Worm (Caenorhabditis elegans) whole organism, L3 larva: ENCODE measurements around the gene ZK180.7.

ENCODE experiments used
- aly-2 ChIP-seq: fragments of 150-350 bp; optimal IDR thresholded peaks from 2 replicates; lab custom pipeline; 2014; ENCODE audit warnings: missing biosample characterization, missing genetic modification characterization
- ama-1 ChIP-seq: fragments of 150-350 bp; optimal IDR thresholded peaks from 2 replicates; lab custom pipeline; 2018
- daf-12 ChIP-seq: fragments of 150-350 bp; optimal IDR thresholded peaks from 2 replicates; lab custom pipeline; 2014; ENCODE audit warnings: missing biosample characterization, missing genetic modification reagents, missing genetic modification characterization
- egl-27 ChIP-seq: sonication (generic microtip); optimal IDR thresholded peaks from 4 replicates; lab custom pipeline; 2017; ENCODE audit warnings: missing biosample characterization, missing genetic modification reagents, missing genetic modification characterization
- fkh-10 ChIP-seq: sonication (generic microtip); optimal IDR thresholded peaks from 2 replicates; lab custom pipeline; 2017; ENCODE audit warnings: missing biosample characterization, missing genetic modification reagents, missing genetic modification characterization
- fos-1 ChIP-seq: fragments of 150-350 bp; optimal IDR thresholded peaks from 2 replicates; lab custom pipeline; 2014; ENCODE audit warnings: missing biosample characterization, missing genetic modification characterization
- jun-1 ChIP-seq: fragments of 150-350 bp; optimal IDR thresholded peaks from 2 replicates; lab custom pipeline; 2014; ENCODE audit warnings: missing biosample characterization, missing genetic modification reagents, missing genetic modification characterization
- nfya-1 ChIP-seq: sonication (generic microtip); optimal IDR thresholded peaks from 2 replicates; lab custom pipeline; 2017; ENCODE audit warnings: missing genetic modification characterization, mild to moderate bottlenecking, missing compliant biosample characterization, antibody characterized with exemption, moderate library complexity; ENCODE audit not compliant: insufficient read depth
- nhr-11 ChIP-seq: fragments of 150-350 bp; optimal IDR thresholded peaks from 2 replicates; lab custom pipeline; 2014; ENCODE audit warnings: missing biosample characterization, missing genetic modification characterization
- nhr-12 ChIP-seq: fragments of 150-350 bp; optimal IDR thresholded peaks from 2 replicates; lab custom pipeline; 2014; ENCODE audit warnings: missing biosample characterization, missing genetic modification characterization
- nhr-28 ChIP-seq: fragments of 150-350 bp; optimal IDR thresholded peaks from 2 replicates; lab custom pipeline; 2014; ENCODE audit warnings: missing biosample characterization, missing genetic modification characterization
- nhr-76 ChIP-seq: fragments of 150-350 bp; sonication (generic microtip); optimal IDR thresholded peaks from 5 replicates; lab custom pipeline; 2014; ENCODE audit warnings: missing biosample characterization, missing genetic modification characterization
- skn-1 ChIP-seq: fragments of 150-350 bp; optimal IDR thresholded peaks from 2 replicates; lab custom pipeline; 2014; ENCODE audit warnings: missing biosample characterization, missing genetic modification characterization

DNA sequence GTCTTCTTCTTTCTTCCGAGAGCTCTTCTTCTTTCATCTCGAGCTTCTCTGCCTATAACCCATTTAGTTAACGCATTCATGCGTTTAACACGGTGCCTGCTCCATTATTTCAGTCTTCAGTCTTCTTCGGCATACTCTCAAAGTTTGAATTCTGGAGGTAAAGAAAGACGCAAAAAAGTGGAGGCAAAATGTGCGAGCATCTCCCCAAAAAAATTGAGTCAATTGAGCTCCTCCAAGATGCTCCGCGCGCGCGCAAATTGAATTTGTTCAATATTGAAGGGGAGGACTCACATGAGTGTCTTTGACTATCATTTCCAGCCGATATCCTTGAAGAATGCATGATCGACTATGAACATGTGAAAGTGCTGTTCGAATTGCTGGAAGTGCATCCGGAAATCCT lies 14.7 kb downstream of the ZK180.7 start:
- TF ChIP-seq skn-1, result no peak
- no peak for TF ChIP-seq daf-12 (tag; lab: Kevin White, UChicago)
- no peak for TF ChIP-seq aly-2 (tag; lab: Kevin White, UChicago)
- no peak for TF ChIP-seq nhr-12
- no peak for TF ChIP-seq ama-1
- no peak for TF ChIP-seq nhr-76 (tag; lab: Kevin White, UChicago)
- no peak for TF ChIP-seq egl-27 (tag; lab: Kevin White, UChicago)
- TF ChIP-seq nhr-28 (tag; lab: Kevin White, UChicago), result no peak
- TF ChIP-seq nhr-11 (tag; lab: Kevin White, UChicago), result no peak
- no peak for TF ChIP-seq nfya-1 (tag; lab: Kevin White, UChicago)
- TF ChIP-seq fkh-10, result peak; percentile 47
- TF ChIP-seq fos-1 (tag; lab: Kevin White, UChicago), result no peak
- no peak for TF ChIP-seq jun-1 (tag; lab: Kevin White, UChicago)
